Worm (Caenorhabditis elegans) whole organism, early embryonic: ENCODE data around the gene T21B4.3.

Experiments
- B0310.2 ChIP-seq: sonication (generic microtip); optimal IDR thresholded peaks from 2 replicates; lab custom pipeline; 2016; ENCODE audit warnings: mild to moderate bottlenecking, missing genetic modification characterization, missing compliant biosample characterization
- F13C5.2 ChIP-seq: sonication (generic microtip); optimal IDR thresholded peaks from 2 replicates; lab custom pipeline; 2017; ENCODE audit warnings: mild to moderate bottlenecking, missing genetic modification characterization, inconsistent platforms, missing compliant biosample characterization
- aly-1 ChIP-seq: sonication (generic microtip); optimal IDR thresholded peaks from 2 replicates; lab custom pipeline; 2016; ENCODE audit warnings: missing genetic modification characterization, missing compliant biosample characterization
- ama-1 ChIP-seq: fragments of 150-350 bp; optimal IDR thresholded peaks from 2 replicates; lab custom pipeline; 2014
- ceh-13 ChIP-seq: fragments of 200-800 bp; sonication (Bioruptor generic); optimal IDR thresholded peaks from 2 replicates; lab custom pipeline; 2018; ENCODE audit warnings: mild to moderate bottlenecking, missing genetic modification characterization, missing compliant biosample characterization
- ceh-36 ChIP-seq: sonication (generic microtip); optimal IDR thresholded peaks from 2 replicates; lab custom pipeline; 2016; ENCODE audit warnings: missing genetic modification characterization, inconsistent platforms, missing compliant biosample characterization
- ets-7 ChIP-seq: sonication (generic microtip); optimal IDR thresholded peaks from 2 replicates; lab custom pipeline; 2016; ENCODE audit warnings: missing genotype, missing genetic modification characterization, missing compliant biosample characterization
- flt-1 ChIP-seq: fragments of 200-800 bp; sonication (Bioruptor generic); IDR thresholded peaks from 2 replicates; pipeline ENCODE4 v1.3.6; 2022; ENCODE audit warnings: missing genetic modification characterization, missing compliant biosample characterization
- hmbx-1 ChIP-seq: sonication (generic microtip); optimal IDR thresholded peaks from 2 replicates; lab custom pipeline; 2016; ENCODE audit warnings: mild to moderate bottlenecking, missing genetic modification characterization, missing compliant biosample characterization
- hmg-4 ChIP-seq: fragments of 200-800 bp; sonication (Bioruptor generic); optimal IDR thresholded peaks from 2 replicates; lab custom pipeline; 2018; ENCODE audit warnings: mild to moderate bottlenecking, missing genetic modification characterization, missing compliant biosample characterization
- hnd-1 ChIP-seq: sonication (generic microtip); optimal IDR thresholded peaks from 2 replicates; lab custom pipeline; 2016; ENCODE audit warnings: missing genetic modification characterization, missing compliant biosample characterization
- pes-1 ChIP-seq: fragments of 200-800 bp; sonication (Bioruptor generic); IDR thresholded peaks from 2 replicates; pipeline ENCODE4 v1.3.6; 2022; ENCODE audit warnings: missing genetic modification reagents, missing genetic modification characterization, missing compliant biosample characterization
- scrt-1 ChIP-seq: fragments of 200-800 bp; sonication (Bioruptor generic); IDR thresholded peaks from 2 replicates; pipeline ENCODE4 v1.3.6; 2022; ENCODE audit warnings: missing genetic modification characterization, missing compliant biosample characterization
- sea-1 ChIP-seq: fragments of 200-800 bp; sonication (Bioruptor generic); conservative IDR thresholded peaks from 2 replicates; pipeline ENCODE4 v1.3.6; 2022; ENCODE audit warnings: missing genetic modification characterization, missing compliant biosample characterization
- tbx-11 ChIP-seq: fragments of 200-800 bp; sonication (Bioruptor generic); IDR thresholded peaks from 2 replicates; pipeline ENCODE4 v1.3.6; 2022; ENCODE audit warnings: missing genetic modification characterization, missing compliant biosample characterization
- tbx-37 ChIP-seq: fragments of 200-800 bp; sonication (Bioruptor generic); conservative IDR thresholded peaks from 2 replicates; pipeline ENCODE4 v1.3.6; 2022; ENCODE audit warnings: missing genetic modification reagents, missing genetic modification characterization, missing compliant biosample characterization
- tra-4 ChIP-seq: sonication (generic microtip); optimal IDR thresholded peaks from 2 replicates; lab custom pipeline; 2017; ENCODE audit warnings: missing genetic modification characterization, missing compliant biosample characterization

Gene T21B4.3

ce11 chrII:12507038-12507437, 10.2 kb upstream of the T21B4.3 start, which contains the start of gene srh-68:
Gene srh-68, plus strand, starts transcription at chrII:12507338.
- TF ChIP-seq scrt-1 (GFP tag; lab: Robert Waterston, UW) (no peak), B0310.2 (tag; lab: Kevin White, UChicago) (no peak)

ce11 chrII:12506511-12506910, 9.6 kb upstream of the T21B4.3 start:
- TF ChIP-seq scrt-1 (GFP tag; lab: Robert Waterston, UW) (no peak), tbx-11 (GFP tag; lab: Robert Waterston, UW) (no peak), aly-1 (no peak), ceh-36 (tag; lab: Kevin White, UChicago) (no peak), sea-1 (GFP tag; lab: Robert Waterston, UW) (no peak), hmg-4 (GFP tag; lab: Kevin White, UChicago) (no peak), hmbx-1 (no peak)

ce11 chrII:12502784-12503183, 5.9 kb upstream of the T21B4.3 start, which contains the start of gene ador-1:
Gene ador-1, minus strand, starts transcription at chrII:12502884.
- TF ChIP-seq ceh-36 (tag; lab: Kevin White, UChicago), result no peak
- no peak for TF ChIP-seq aly-1
- no peak for TF ChIP-seq ama-1 (lab: Kevin White, UChicago)
- TF ChIP-seq ets-7, result no peak
- no peak for TF ChIP-seq hnd-1 (tag; lab: Kevin White, UChicago)
- TF ChIP-seq tbx-11 (GFP tag; lab: Robert Waterston, UW), result no peak
- no peak for TF ChIP-seq flt-1
- TF ChIP-seq tra-4 (tag; lab: Kevin White, UChicago), result no peak
- TF ChIP-seq F13C5.2 (tag; lab: Kevin White, UChicago), result no peak
- no peak for TF ChIP-seq scrt-1 (GFP tag; lab: Robert Waterston, UW)
- no peak for TF ChIP-seq pes-1 (GFP tag; lab: Robert Waterston, UW)
- no peak for TF ChIP-seq sea-1 (GFP tag; lab: Robert Waterston, UW)

ce11 chrII:12499969-12500368, 3.1 kb upstream of the T21B4.3 start:
- TF ChIP-seq pes-1 (GFP tag; lab: Robert Waterston, UW) (no peak), hnd-1 (tag; lab: Kevin White, UChicago) (no peak), tbx-37 (GFP tag; lab: Robert Waterston, UW) (no peak), ama-1 (lab: Kevin White, UChicago) (no peak)

ce11 chrII:12494556-12495131, 2.2 kb downstream of the T21B4.3 start, which contains the start of gene col-85:
Gene col-85, minus strand, starts transcription at chrII:12495095.
- TF ChIP-seq ceh-36 (tag; lab: Kevin White, UChicago), result peak; percentile 94
- TF ChIP-seq tbx-11 (GFP tag; lab: Robert Waterston, UW), result peak; percentile 97
- TF ChIP-seq pes-1 (GFP tag; lab: Robert Waterston, UW), result peak; percentile 98
- TF ChIP-seq ama-1 (lab: Kevin White, UChicago), result no peak
- TF ChIP-seq hmbx-1, result peak; percentile 79
- peak; percentile 98 for TF ChIP-seq flt-1
- peak; percentile 95 for TF ChIP-seq F13C5.2 (tag; lab: Kevin White, UChicago)
- TF ChIP-seq hnd-1 (tag; lab: Kevin White, UChicago), result peak; percentile 88
- TF ChIP-seq B0310.2 (tag; lab: Kevin White, UChicago), result peak; percentile 91
- peak; percentile 92 for TF ChIP-seq hmg-4 (GFP tag; lab: Kevin White, UChicago)
- TF ChIP-seq sea-1 (GFP tag; lab: Robert Waterston, UW), result peak; percentile 95
- TF ChIP-seq tbx-37 (GFP tag; lab: Robert Waterston, UW), result peak; percentile 98
- peak; percentile 93 for TF ChIP-seq ets-7
- peak; percentile 84 for TF ChIP-seq ceh-13 (GFP tag; lab: Kevin White, UChicago)
- peak; percentile 90 for TF ChIP-seq aly-1
- TF ChIP-seq scrt-1 (GFP tag; lab: Robert Waterston, UW), result peak; percentile 98
- peak; percentile 85 for TF ChIP-seq tra-4 (tag; lab: Kevin White, UChicago)

DNA sequence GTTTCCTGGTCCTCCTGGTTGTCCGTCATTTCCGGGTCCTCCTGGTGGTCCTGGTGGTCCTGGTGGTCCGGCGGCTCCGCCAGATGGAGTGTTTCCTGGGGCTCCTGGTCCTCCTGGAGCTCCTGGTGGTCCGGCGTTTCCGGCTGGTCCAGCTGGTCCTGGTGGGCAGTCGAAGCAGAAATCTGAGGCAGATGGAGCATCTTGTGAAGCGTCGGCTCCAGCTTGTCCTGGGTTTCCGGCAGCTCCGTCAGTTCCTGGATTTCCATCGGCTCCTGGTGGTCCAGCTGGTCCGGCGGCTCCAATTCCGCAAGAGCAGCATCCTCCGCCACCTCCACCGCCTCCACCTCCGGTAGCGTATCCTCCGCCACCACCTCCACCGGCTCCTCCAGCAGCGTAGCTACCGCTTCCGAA, 2.8 kb downstream of the T21B4.3 start:
- no peak for TF ChIP-seq ets-7
- no peak for TF ChIP-seq sea-1 (GFP tag; lab: Robert Waterston, UW)
- TF ChIP-seq hmg-4 (GFP tag; lab: Kevin White, UChicago), result no peak
- no peak for TF ChIP-seq tbx-11 (GFP tag; lab: Robert Waterston, UW)
- TF ChIP-seq F13C5.2 (tag; lab: Kevin White, UChicago), result no peak

DNA sequence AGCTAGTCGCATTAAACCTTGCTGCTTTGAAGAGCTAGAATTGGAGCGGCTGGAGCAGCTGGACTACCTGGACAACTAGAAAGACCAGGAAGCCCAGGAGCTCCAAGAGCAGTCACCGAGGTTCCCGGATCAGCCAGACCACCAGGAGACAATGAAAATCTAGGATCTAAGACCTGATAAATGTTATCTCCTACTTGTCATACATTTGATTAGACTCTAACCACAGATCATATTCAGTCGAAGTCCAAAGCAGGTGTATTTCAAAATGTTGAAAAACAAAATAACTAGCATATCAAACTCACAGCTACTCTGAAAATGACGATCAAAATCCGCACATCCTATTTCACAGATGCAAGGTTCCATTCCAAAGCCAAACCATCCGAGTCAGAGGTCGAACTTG, 4.9 kb downstream of the T21B4.3 start, which contains the start of gene srz-6:
srz-6 (plus strand) TSS at position 301 of the 400 bp plus-strand sequence.
- TF ChIP-seq tra-4 (tag; lab: Kevin White, UChicago) (no peak), B0310.2 (tag; lab: Kevin White, UChicago) (no peak), aly-1 (no peak), scrt-1 (GFP tag; lab: Robert Waterston, UW) (no peak), ceh-36 (tag; lab: Kevin White, UChicago) (no peak), hmg-4 (GFP tag; lab: Kevin White, UChicago) (no peak), tbx-37 (GFP tag; lab: Robert Waterston, UW) (no peak), ama-1 (lab: Kevin White, UChicago) (no peak)

ce11 chrII:12489903-12490302, 7.0 kb downstream of the T21B4.3 start, which contains the start of gene T21B4.15:
Gene T21B4.15, plus strand, starts transcription at chrII:12490203.
- no peak for TF ChIP-seq hmg-4 (GFP tag; lab: Kevin White, UChicago)
- no peak for TF ChIP-seq ets-7
- no peak for TF ChIP-seq ceh-13 (GFP tag; lab: Kevin White, UChicago)
- TF ChIP-seq tra-4 (tag; lab: Kevin White, UChicago), result no peak
- no peak for TF ChIP-seq scrt-1 (GFP tag; lab: Robert Waterston, UW)
- no peak for TF ChIP-seq pes-1 (GFP tag; lab: Robert Waterston, UW)
- no peak for TF ChIP-seq B0310.2 (tag; lab: Kevin White, UChicago)
- TF ChIP-seq ceh-36 (tag; lab: Kevin White, UChicago), result no peak
- no peak for TF ChIP-seq aly-1
- no peak for TF ChIP-seq tbx-37 (GFP tag; lab: Robert Waterston, UW)
- TF ChIP-seq ama-1 (lab: Kevin White, UChicago), result no peak
- no peak for TF ChIP-seq flt-1
- TF ChIP-seq sea-1 (GFP tag; lab: Robert Waterston, UW), result no peak
- TF ChIP-seq tbx-11 (GFP tag; lab: Robert Waterston, UW), result no peak
- no peak for TF ChIP-seq F13C5.2 (tag; lab: Kevin White, UChicago)
- no peak for TF ChIP-seq hnd-1 (tag; lab: Kevin White, UChicago)
- TF ChIP-seq hmbx-1, result no peak
